Fruit fly (Drosophila melanogaster) Kc167 (cell line): Measurements from ENCODE around the gene ro.

Experiments used
- Myc ChIP-seq: fragments of >200 bp; optimal IDR thresholded peaks from 2 replicates; lab custom pipeline; 2017; ENCODE audit warnings: missing external identifiers
- Sin3A ChIP-seq: fragments of >200 bp; optimal IDR thresholded peaks from 2 replicates; lab custom pipeline; 2018; ENCODE audit warnings: missing external identifiers
- h ChIP-seq: fragments of >200 bp; optimal IDR thresholded peaks from 3 replicates; lab custom pipeline; 2018; ENCODE audit warnings: missing external identifiers
- insv ChIP-seq: fragments of >200 bp; optimal IDR thresholded peaks from 3 replicates; lab custom pipeline; 2018; ENCODE audit warnings: missing external identifiers
- psq ChIP-seq: fragments of >200 bp; optimal IDR thresholded peaks from 2 replicates; lab custom pipeline; 2017; ENCODE audit warnings: missing external identifiers
- ttk ChIP-seq: sonication (Bioruptor generic); optimal IDR thresholded peaks from 2 replicates; lab custom pipeline; 2017; ENCODE audit warnings: missing external identifiers

Gene ro

dm6 chr3R:26881121-26881895 is at the start of gene ro, which contains the start of gene T48:
Gene ro (minus strand): TSS chr3R:26881171.
Gene T48 (plus strand): TSS chr3R:26881734.
- TF ChIP-seq h (lab: Kevin White, UChicago): no peak
- no peak for TF ChIP-seq Myc

- no peak for TF ChIP-seq h (lab: Kevin White, UChicago)
- TF ChIP-seq Sin3A: no peak
- no peak for TF ChIP-seq insv (lab: Kevin White, UChicago)
Measured at dm6 chr3R:26928424-26928823, 47.5 kb upstream of the ro start.

- TF ChIP-seq Sin3A (no peak), psq (lab: Kevin White, UChicago) (no peak), ttk (lab: Kevin White, UChicago) (no peak), insv (lab: Kevin White, UChicago) (no peak), h (lab: Kevin White, UChicago) (no peak), Myc (no peak)
Measured at dm6 chr3R:26926477-26926876, 45.5 kb upstream of the ro start.

- no peak for TF ChIP-seq Myc
- TF ChIP-seq insv (lab: Kevin White, UChicago): no peak
- TF ChIP-seq Sin3A: no peak
- no peak for TF ChIP-seq h (lab: Kevin White, UChicago)
- TF ChIP-seq ttk (lab: Kevin White, UChicago): no peak
- TF ChIP-seq psq (lab: Kevin White, UChicago): no peak
Measured at dm6 chr3R:26923830-26924333, 42.9 kb upstream of the ro start.

dm6 chr3R:26918857-26919256 is 37.9 kb upstream of the ro start:
- TF ChIP-seq ttk (lab: Kevin White, UChicago): no peak

dm6 chr3R:26915463-26915925 is 34.5 kb upstream of the ro start, which contains the start of gene CG46339:
Gene CG46339 (plus strand): TSS chr3R:26915761.
- no peak for TF ChIP-seq insv (lab: Kevin White, UChicago)
- TF ChIP-seq Sin3A: no peak
- TF ChIP-seq Myc: no peak
- TF ChIP-seq ttk (lab: Kevin White, UChicago): no peak
- no peak for TF ChIP-seq psq (lab: Kevin White, UChicago)
- no peak for TF ChIP-seq h (lab: Kevin White, UChicago)

- TF ChIP-seq Sin3A (no peak), ttk (lab: Kevin White, UChicago) (no peak)
Measured at dm6 chr3R:26912615-26913014, 31.6 kb upstream of the ro start, which contains the start of gene Ets97D. Gene Ets97D (minus strand): TSS chr3R:26912886.

dm6 chr3R:26908750-26909149 is 27.8 kb upstream of the ro start:
- TF ChIP-seq Myc (no peak), Sin3A (no peak), ttk (lab: Kevin White, UChicago) (no peak), h (lab: Kevin White, UChicago) (no peak), insv (lab: Kevin White, UChicago) (no peak), psq (lab: Kevin White, UChicago) (no peak)

- TF ChIP-seq psq (lab: Kevin White, UChicago): no peak
- no peak for TF ChIP-seq Sin3A
- TF ChIP-seq ttk (lab: Kevin White, UChicago): no peak
- TF ChIP-seq h (lab: Kevin White, UChicago): no peak
- no peak for TF ChIP-seq insv (lab: Kevin White, UChicago)
- TF ChIP-seq Myc: no peak
Measured at dm6 chr3R:26906711-26907510, 25.9 kb upstream of the ro start.

dm6 chr3R:26906034-26906433 is 25.1 kb upstream of the ro start:
- no peak for TF ChIP-seq insv (lab: Kevin White, UChicago)
- TF ChIP-seq psq (lab: Kevin White, UChicago): no peak
- no peak for TF ChIP-seq h (lab: Kevin White, UChicago)
- no peak for TF ChIP-seq Sin3A
- no peak for TF ChIP-seq Myc
- TF ChIP-seq ttk (lab: Kevin White, UChicago): no peak

- TF ChIP-seq Myc (no peak), insv (lab: Kevin White, UChicago) (no peak), ttk (lab: Kevin White, UChicago) (no peak), psq (lab: Kevin White, UChicago) (no peak), h (lab: Kevin White, UChicago) (no peak), Sin3A (no peak)
Measured at dm6 chr3R:26899982-26900381, 19.0 kb upstream of the ro start.

dm6 chr3R:26897302-26897701 is 16.3 kb upstream of the ro start:
- TF ChIP-seq h (lab: Kevin White, UChicago): no peak
- no peak for TF ChIP-seq Myc
- no peak for TF ChIP-seq ttk (lab: Kevin White, UChicago)
- no peak for TF ChIP-seq insv (lab: Kevin White, UChicago)
- no peak for TF ChIP-seq Sin3A
- TF ChIP-seq psq (lab: Kevin White, UChicago): no peak
